Worm (Caenorhabditis elegans) whole organism, L4/young adult: ENCODE results near the gene C18B2.5.

Source experiments
- W03F9.2 ChIP-seq: fragments of 150-350 bp; optimal IDR thresholded peaks from 2 replicates; lab custom pipeline; 2014; ENCODE audit warnings: missing biosample characterization, missing genetic modification characterization
- him-1 ChIP-seq: sonication (generic microtip); optimal IDR thresholded peaks from 2 replicates; lab custom pipeline; 2016; ENCODE audit warnings: missing genotype, missing genetic modification reagents, missing genetic modification characterization, missing compliant biosample characterization

- TF ChIP-seq W03F9.2 (tag; lab: Kevin White, UChicago) (no peak), him-1 (tag; lab: Kevin White, UChicago) (no peak)
These were observed 29.1 kb downstream of the C18B2.5 start for ce11 chrX:3581813-3582212.
